Worm (Caenorhabditis elegans) whole organism, early embryonic: ENCODE results near the gene mvb-12.
A peak's percentile ranks its signal among the peaks of the same experiment; 100 is the strongest.

Experiments
- F13C5.2 ChIP-seq: sonication (generic microtip); optimal IDR thresholded peaks from 2 replicates; lab custom pipeline; 2017; ENCODE audit warnings: mild to moderate bottlenecking, missing genetic modification characterization, inconsistent platforms, missing compliant biosample characterization
- aly-1 ChIP-seq: sonication (generic microtip); optimal IDR thresholded peaks from 2 replicates; lab custom pipeline; 2016; ENCODE audit warnings: missing genetic modification characterization, missing compliant biosample characterization
- ama-1 ChIP-seq: fragments of 150-350 bp; optimal IDR thresholded peaks from 2 replicates; lab custom pipeline; 2014
- flt-1 ChIP-seq: fragments of 200-800 bp; sonication (Bioruptor generic); IDR thresholded peaks from 2 replicates; pipeline ENCODE4 v1.3.6; 2022; ENCODE audit warnings: missing genetic modification characterization, missing compliant biosample characterization
- hmbx-1 ChIP-seq: sonication (generic microtip); optimal IDR thresholded peaks from 2 replicates; lab custom pipeline; 2016; ENCODE audit warnings: mild to moderate bottlenecking, missing genetic modification characterization, missing compliant biosample characterization
- pes-1 ChIP-seq: fragments of 200-800 bp; sonication (Bioruptor generic); IDR thresholded peaks from 2 replicates; pipeline ENCODE4 v1.3.6; 2022; ENCODE audit warnings: missing genetic modification reagents, missing genetic modification characterization, missing compliant biosample characterization
- sea-1 ChIP-seq: fragments of 200-800 bp; sonication (Bioruptor generic); conservative IDR thresholded peaks from 2 replicates; pipeline ENCODE4 v1.3.6; 2022; ENCODE audit warnings: missing genetic modification characterization, missing compliant biosample characterization
- tbx-11 ChIP-seq: fragments of 200-800 bp; sonication (Bioruptor generic); IDR thresholded peaks from 2 replicates; pipeline ENCODE4 v1.3.6; 2022; ENCODE audit warnings: missing genetic modification characterization, missing compliant biosample characterization
- tra-4 ChIP-seq: sonication (generic microtip); optimal IDR thresholded peaks from 2 replicates; lab custom pipeline; 2017; ENCODE audit warnings: missing genetic modification characterization, missing compliant biosample characterization

ce11 chrIV:7789521-7789949, 40.8 kb upstream of the mvb-12 start, which contains the start of gene imp-3:
- TF ChIP-seq ama-1 (lab: Kevin White, UChicago) (peak; percentile 67), pes-1 (no peak), tbx-11 (GFP tag; lab: Robert Waterston, UW) (no peak), sea-1 (0 out of 2 replicates have a peak, but pooled peaks have one; percentile 21), tra-4 (tag; lab: Kevin White, UChicago) (no peak), aly-1 (tag; lab: Kevin White, UChicago) (no peak), flt-1 (no peak), F13C5.2 (tag; lab: Kevin White, UChicago) (no peak), hmbx-1 (no peak)
